Worm (Caenorhabditis elegans): ENCODE results near the gene nhr-171.

DNA sequence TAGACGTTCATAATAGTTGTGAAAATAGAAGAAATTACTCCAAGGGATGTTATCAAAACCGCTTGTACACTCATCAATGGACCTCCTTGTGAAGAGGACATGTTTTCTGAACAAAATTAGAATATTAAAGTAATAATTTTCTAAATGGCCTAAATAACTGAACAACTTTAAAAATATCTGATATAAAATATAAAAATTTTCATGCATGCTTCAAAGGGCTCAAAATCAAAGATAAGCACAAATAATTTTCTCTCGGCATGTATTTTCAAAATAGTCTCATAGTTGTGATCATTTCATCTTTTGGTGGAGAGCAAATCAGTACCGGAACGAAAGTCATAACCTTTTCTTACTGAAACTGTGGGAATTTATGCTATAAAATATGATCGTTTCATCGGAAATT lies 26.6 kb upstream of the nhr-171 start, which contains the start of gene srbc-8:
- TF ChIP-seq nhr-237 (tag; optimal IDR thresholded peaks at IDR 0.05) (no peak), snpc-4 (tag; optimal IDR thresholded peaks at IDR 0.05) (no peak), unc-62 (GFP tag; optimal IDR thresholded peaks at IDR 0.05) (no peak), unc-39 (tag; optimal IDR thresholded peaks at IDR 0.05) (no peak)

Measured in whole organism, mixed stage, embryonic.